Fruit fly (Drosophila melanogaster) Kc167 (cell line): ENCODE measurements around the gene CG8176.

Source experiments
- Myc ChIP-seq: fragments of >200 bp; optimal IDR thresholded peaks from 2 replicates; lab custom pipeline; 2017; ENCODE audit warnings: missing external identifiers
- Sin3A ChIP-seq: fragments of >200 bp; optimal IDR thresholded peaks from 2 replicates; lab custom pipeline; 2018; ENCODE audit warnings: missing external identifiers
- h ChIP-seq: fragments of >200 bp; optimal IDR thresholded peaks from 3 replicates; lab custom pipeline; 2018; ENCODE audit warnings: missing external identifiers
- insv ChIP-seq: fragments of >200 bp; optimal IDR thresholded peaks from 3 replicates; lab custom pipeline; 2018; ENCODE audit warnings: missing external identifiers
- psq ChIP-seq: fragments of >200 bp; optimal IDR thresholded peaks from 2 replicates; lab custom pipeline; 2017; ENCODE audit warnings: missing external identifiers
- ttk ChIP-seq: sonication (Bioruptor generic); optimal IDR thresholded peaks from 2 replicates; lab custom pipeline; 2017; ENCODE audit warnings: missing external identifiers

- TF ChIP-seq psq (lab: Kevin White, UChicago) (no peak), ttk (lab: Kevin White, UChicago) (no peak), insv (lab: Kevin White, UChicago) (no peak), Sin3A (lab: Kevin White, UChicago) (no peak), Myc (no peak), h (lab: Kevin White, UChicago) (no peak)
These were observed 14.1 kb downstream of the CG8176 start for dm6 chr3R:9529913-9530312.
